Fruit fly (Drosophila melanogaster): ENCODE measurements around the gene Brd8.

Brd8 gene

DNA sequence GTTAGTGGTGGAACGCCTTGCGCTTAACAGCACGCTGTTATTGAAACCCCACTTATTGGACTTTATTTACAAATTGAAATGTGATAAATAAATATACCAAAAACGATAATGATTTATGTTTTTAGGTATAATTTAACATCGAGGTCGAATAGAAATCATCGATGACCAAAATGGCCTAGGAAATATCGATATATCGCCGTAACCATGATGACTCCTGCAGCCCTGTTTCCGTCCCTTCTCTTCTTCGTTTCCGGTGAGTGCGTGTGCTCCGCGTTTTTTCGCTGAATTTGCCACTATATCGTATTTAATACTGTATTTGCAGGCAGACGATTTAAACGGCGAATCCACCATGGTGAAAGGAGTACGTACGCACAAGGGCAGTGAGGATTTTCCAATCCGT, 3.3 kb upstream of the Brd8 start, which contains the start of gene eEF1gamma (continued):
- peak; percentile 67 for TF ChIP-seq Sry-β (GFP tag; optimal IDR thresholded peaks at IDR 0.05)
- TF ChIP-seq hb (GFP tag; IDR thresholded peaks at IDR 0.05; ENCODE audit: partially characterized antibody), result peak; percentile 94
- TF ChIP-seq CG6254 (GFP tag; optimal IDR thresholded peaks at IDR 0.05), result peak; percentile 92
- TF ChIP-seq CG1792 (GFP tag; optimal IDR thresholded peaks at IDR 0.05), result peak; percentile 93
- peak; percentile 93 for TF ChIP-seq Fer2 (tag; optimal IDR thresholded peaks at IDR 0.05)
- peak; percentile 94 for TF ChIP-seq CG3407 (GFP tag; optimal IDR thresholded peaks at IDR 0.05)
- TF ChIP-seq Xrp1 (GFP tag; IDR thresholded peaks at IDR 0.05), result peak; percentile 67
- TF ChIP-seq fd96Cb (tag; optimal IDR thresholded peaks at IDR 0.05), result peak; percentile 79
- TF ChIP-seq CG12769 (tag; optimal IDR thresholded peaks at IDR 0.05), result peak; percentile 90
- peak; percentile 93 for TF ChIP-seq CG17361 (GFP tag; IDR thresholded peaks at IDR 0.05)
- peak; percentile 93 for TF ChIP-seq sug (tag; optimal IDR thresholded peaks at IDR 0.05)
- peak; percentile 91 for TF ChIP-seq slou (GFP tag; optimal IDR thresholded peaks at IDR 0.05)
- TF ChIP-seq CG8478 (optimal IDR thresholded peaks at IDR 0.05), result no peak
- TF ChIP-seq vnd (GFP tag; IDR thresholded peaks at IDR 0.05; ENCODE audit: partially characterized antibody), result peak; percentile 91
- TF ChIP-seq bsh (GFP tag; optimal IDR thresholded peaks at IDR 0.05), result peak; percentile 59 to 90
- no peak for TF ChIP-seq lov (optimal IDR thresholded peaks at IDR 0.05)
- TF ChIP-seq lov (GFP tag; IDR thresholded peaks at IDR 0.05), result peak; percentile 98
- TF ChIP-seq CG4404 (GFP tag; IDR thresholded peaks at IDR 0.05), result peak; percentile 74
- TF ChIP-seq Hsf (GFP tag; optimal IDR thresholded peaks at IDR 0.05), result peak; percentile 94
- peak; percentile 95 for TF ChIP-seq CG10654 (GFP tag; optimal IDR thresholded peaks at IDR 0.05)
- peak; percentile 90 for TF ChIP-seq salm (tag; optimal IDR thresholded peaks at IDR 0.05)
- TF ChIP-seq CG3838 (GFP tag; optimal IDR thresholded peaks at IDR 0.05), result peak; percentile 89
- TF ChIP-seq fu2 (GFP tag; optimal IDR thresholded peaks at IDR 0.05), result peak; percentile 90
- peak; percentile 93 for TF ChIP-seq Xbp1 (GFP tag; optimal IDR thresholded peaks at IDR 0.05)
- TF ChIP-seq z (GFP tag; IDR thresholded peaks at IDR 0.05), result peak; percentile 78
- TF ChIP-seq CG17186 (GFP tag; optimal IDR thresholded peaks at IDR 0.05), result peak; percentile 100
- TF ChIP-seq ind (GFP tag; optimal IDR thresholded peaks at IDR 0.05), result peak; percentile 82
- peak; percentile 95 for TF ChIP-seq CG6175 (GFP tag; IDR thresholded peaks at IDR 0.05)
- TF ChIP-seq CG12299 (tag; optimal IDR thresholded peaks at IDR 0.05), result peak; percentile 85
- peak; percentile 79 for TF ChIP-seq Spps (tag; optimal IDR thresholded peaks at IDR 0.05)
- peak; percentile 60 for TF ChIP-seq pnt (GFP tag; optimal IDR thresholded peaks at IDR 0.05)
- TF ChIP-seq CG16863 (GFP tag; optimal IDR thresholded peaks at IDR 0.05), result peak; percentile 93
- peak; percentile 90 for TF ChIP-seq gsb-n (tag; optimal IDR thresholded peaks at IDR 0.05)
- TF ChIP-seq CG9932 (GFP tag; IDR thresholded peaks at IDR 0.05), result peak; percentile 90
- peak; percentile 93 for TF ChIP-seq p53 (GFP tag; optimal IDR thresholded peaks at IDR 0.05)
- no peak for TF ChIP-seq Gsc (GFP tag; IDR thresholded peaks at IDR 0.05)
- peak; percentile 95 for TF ChIP-seq Sry-δ (GFP tag; optimal IDR thresholded peaks at IDR 0.05)
- TF ChIP-seq cg (GFP tag; optimal IDR thresholded peaks at IDR 0.05), result no peak
- peak; percentile 70 for TF ChIP-seq Drgx (GFP tag; IDR thresholded peaks at IDR 0.05)
- TF ChIP-seq Gug (GFP tag; IDR thresholded peaks at IDR 0.05), result peak; percentile 77
- TF ChIP-seq NC2α (GFP tag; optimal IDR thresholded peaks at IDR 0.05), result peak; percentile 93
- TF ChIP-seq aop (GFP tag; IDR thresholded peaks at IDR 0.05), result no peak
- peak; percentile 94 for TF ChIP-seq gsb (GFP tag; IDR thresholded peaks at IDR 0.05)
- TF ChIP-seq ro (GFP tag; IDR thresholded peaks at IDR 0.05), result peak; percentile 83
- no peak for TF ChIP-seq Dip2 (GFP tag; IDR thresholded peaks at IDR 0.05)
- peak; percentile 97 for TF ChIP-seq odd (GFP tag; optimal IDR thresholded peaks at IDR 0.05)
- TF ChIP-seq CG10565 (GFP tag; optimal IDR thresholded peaks at IDR 0.05), result peak; percentile 82
- peak; percentile 82 for TF ChIP-seq CG4282 (GFP tag; optimal IDR thresholded peaks at IDR 0.05)
- TF ChIP-seq CG10274 (GFP tag; optimal IDR thresholded peaks at IDR 0.05), result peak; percentile 92
- TF ChIP-seq BEAF-32 (GFP tag; optimal IDR thresholded peaks at IDR 0.05), result peak; percentile 92
- peak; percentile 96 for TF ChIP-seq onecut (GFP tag; IDR thresholded peaks at IDR 0.05)
- peak; percentile 83 for TF ChIP-seq CG11696 (GFP tag; IDR thresholded peaks at IDR 0.05)
